Fruit fly (Drosophila melanogaster) whole organism: Measurements from ENCODE around the gene H2.0.
A peak's percentile ranks its signal among the peaks of the same experiment; 100 is the strongest.

Experiments
- EcR ChIP-seq, 2 experiments: fragments of >200 bp; optimal IDR thresholded peaks; 2 replicates each; lab custom pipeline; 2017; ENCODE audit warnings: missing biosample characterization in 2 of 2, missing genetic modification characterization in 2 of 2, missing genetic modification reagents in 2 of 2
- pan ChIP-seq: fragments of >200 bp; optimal IDR thresholded peaks from 2 replicates; lab custom pipeline; 2017
- psq ChIP-seq: fragments of >200 bp; optimal IDR thresholded peaks from 2 replicates; lab custom pipeline; 2017

DNA sequence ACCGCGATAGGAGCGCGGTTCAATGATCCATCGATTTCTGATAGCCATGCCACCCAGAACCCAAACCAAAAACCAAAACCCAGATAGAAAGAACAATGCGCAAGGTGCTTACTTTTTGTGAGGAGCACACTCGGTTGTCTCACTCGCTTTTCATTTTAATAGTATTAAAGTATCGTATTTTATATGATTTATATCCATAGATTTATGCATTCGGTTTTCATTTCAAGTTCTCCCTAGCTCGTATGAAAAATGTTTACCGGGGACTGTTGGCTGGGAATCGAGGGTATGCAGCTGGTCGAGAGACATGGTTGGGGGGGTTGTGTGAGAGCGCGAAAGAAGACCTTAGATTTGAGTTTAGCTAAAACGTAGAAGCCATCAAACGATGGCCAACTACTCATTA is 47.2 kb downstream of the H2.0 start:
- TF ChIP-seq pan (lab: Kevin White, UChicago) = peak; percentile 51
- TF ChIP-seq EcR (GFP tag; optimal IDR thresholded peaks at IDR 0.05; lab: Kevin White, UChicago) = no peak
- no peak for TF ChIP-seq psq (lab: Kevin White, UChicago)
